Worm (Caenorhabditis elegans): ENCODE data around the gene T22B7.22.

T22B7.22 gene

ce11 chrX:5621793-5622192 is 38.0 kb upstream of the T22B7.22 start:
- no peak for TF ChIP-seq madf-3 (GFP tag; IDR thresholded peaks at IDR 0.05)
- no peak for TF ChIP-seq ceh-91 (GFP tag; IDR thresholded peaks at IDR 0.05)
- no peak for TF ChIP-seq Y53F4B.3 (GFP tag; IDR thresholded peaks at IDR 0.05)
- no peak for TF ChIP-seq nfyb-1 (GFP tag; IDR thresholded peaks at IDR 0.05)
- TF ChIP-seq bed-1 (GFP tag; IDR thresholded peaks at IDR 0.05): no peak
- no peak for TF ChIP-seq snpc-1.1 (tag; optimal IDR thresholded peaks at IDR 0.05; ENCODE audit: insufficient read depth)
- no peak for TF ChIP-seq nhr-27 (tag; optimal IDR thresholded peaks at IDR 0.05)
- TF ChIP-seq ZK185.1 (tag; optimal IDR thresholded peaks at IDR 0.05; ENCODE audit: poor library complexity, severe bottlenecking): no peak
- TF ChIP-seq pha-4 (tag; optimal IDR thresholded peaks at IDR 0.05): no peak
- TF ChIP-seq ztf-22 (GFP tag; optimal IDR thresholded peaks at IDR 0.05): no peak
- TF ChIP-seq hlh-12 (tag; optimal IDR thresholded peaks at IDR 0.05): no peak
- TF ChIP-seq die-1 (tag; optimal IDR thresholded peaks at IDR 0.05): no peak
- TF ChIP-seq tbx-9 (tag; optimal IDR thresholded peaks at IDR 0.05; ENCODE audit: borderline replicate concordance): no peak
- no peak for TF ChIP-seq gei-17 (GFP tag; optimal IDR thresholded peaks at IDR 0.05)
- no peak for TF ChIP-seq snpc-1.3 (tag; optimal IDR thresholded peaks at IDR 0.05; ENCODE audit: insufficient read depth)

- TF ChIP-seq mcd-1 (GFP tag; IDR thresholded peaks at IDR 0.05) (no peak), K12H6.12 (tag; optimal IDR thresholded peaks at IDR 0.05) (no peak), lin-26 (GFP tag; IDR thresholded peaks at IDR 0.05) (peak; percentile 52; the same call in 1 of the 2 replicates), ztf-26 (tag; optimal IDR thresholded peaks at IDR 0.05) (peak; percentile 27)
These were observed 31.3 kb upstream of the T22B7.22 start for ce11 chrX:5628432-5628977.

ce11 chrX:5629941-5630340 is 29.8 kb upstream of the T22B7.22 start, which contains the start of gene argn-1:
argn-1 (plus strand) TSS chrX:5630023.
- TF ChIP-seq lin-40 (tag; optimal IDR thresholded peaks at IDR 0.05) (peak; percentile 13), sea-2 (GFP tag; IDR thresholded peaks at IDR 0.05) (no peak), ztf-26 (tag; optimal IDR thresholded peaks at IDR 0.05) (peak; percentile 64)

- TF ChIP-seq ekl-4 (GFP tag; IDR thresholded peaks at IDR 0.05): no peak
- peak; percentile 9 for TF ChIP-seq ztf-26 (tag; optimal IDR thresholded peaks at IDR 0.05)
These were observed 28.8 kb upstream of the T22B7.22 start for ce11 chrX:5631008-5631407.

DNA sequence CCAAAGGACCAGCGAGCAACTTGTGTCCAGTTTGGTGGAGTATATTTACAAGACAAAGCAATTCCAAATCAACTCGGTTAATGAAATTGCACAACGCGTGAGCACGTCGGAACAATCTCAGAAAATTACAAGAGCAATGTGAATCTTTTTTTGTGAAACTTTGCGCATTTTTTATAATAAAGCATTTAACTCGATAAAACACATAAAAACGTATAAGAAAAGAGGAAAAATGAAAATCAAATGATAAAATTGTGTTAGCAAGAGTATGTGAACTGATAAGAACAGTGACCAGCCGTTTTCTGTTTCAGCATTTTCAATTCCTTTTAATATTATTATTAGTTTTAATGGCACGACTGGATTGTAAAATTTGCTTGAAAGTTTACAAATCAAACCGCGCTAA is 28.1 kb upstream of the T22B7.22 start, which contains the start of gene T22B7.8:
Gene T22B7.8, plus strand, starts transcription at position 301 of the 400 bp plus-strand sequence.
- TF ChIP-seq B0035.1 (tag; optimal IDR thresholded peaks at IDR 0.05) (no peak), ccch-3 (GFP tag; optimal IDR thresholded peaks at IDR 0.05) (no peak), zfh-2 (GFP tag; conservative IDR thresholded peaks at IDR 0.05) (no peak), ceh-100 (GFP tag; IDR thresholded peaks at IDR 0.05) (no peak), aptf-2 (GFP tag; conservative IDR thresholded peaks at IDR 0.05) (no peak), attf-3 (GFP tag; conservative IDR thresholded peaks at IDR 0.05) (no peak), rcor-1 (GFP tag; IDR thresholded peaks at IDR 0.05) (no peak), ama-1 (optimal IDR thresholded peaks at IDR 0.05) (no peak), ama-1 (GFP tag; optimal IDR thresholded peaks at IDR 0.05) (no peak), attf-6 (GFP tag; IDR thresholded peaks at IDR 0.05) (no peak), C17E4.6 (GFP tag; IDR thresholded peaks at IDR 0.05) (no peak), dpff-1 (tag; optimal IDR thresholded peaks at IDR 0.05) (no peak), Y67H2A.10 (GFP tag; conservative IDR thresholded peaks at IDR 0.05) (no peak)
